Fruit fly (Drosophila melanogaster): ENCODE results near the gene nAChRbeta3.

Gene nAChRbeta3

DNA sequence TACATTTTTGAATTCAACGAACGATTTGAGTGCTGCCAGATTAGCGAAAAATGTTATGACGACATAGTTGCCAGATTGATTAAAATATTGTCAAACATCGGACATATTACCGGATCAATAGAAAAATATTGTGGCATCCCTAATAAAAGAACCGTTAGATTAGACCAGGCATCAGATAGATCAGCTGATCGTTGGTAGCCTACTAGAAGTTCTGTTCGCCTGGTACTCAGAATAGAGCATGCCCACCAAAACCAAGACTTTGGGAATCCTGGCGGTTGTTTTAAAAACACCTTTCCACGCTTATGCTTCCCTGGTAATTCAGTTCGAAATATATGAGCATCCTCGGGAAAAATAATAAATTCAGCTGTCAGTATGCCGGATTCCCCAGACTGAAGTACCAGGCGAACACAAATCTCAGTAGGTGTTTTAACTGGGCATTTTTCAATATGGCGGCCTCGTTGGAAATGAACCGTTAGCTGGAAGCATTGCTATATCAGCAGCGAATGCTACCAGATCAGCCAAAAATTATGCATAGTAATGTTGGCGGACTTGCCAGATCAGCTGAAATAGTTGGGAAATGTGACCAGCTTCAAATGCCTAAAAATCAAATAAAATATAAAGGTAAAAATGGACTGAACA is 4.2 kb upstream of the nAChRbeta3 start (continued):
- TF ChIP-seq tap (tag; optimal IDR thresholded peaks at IDR 0.05) = peak; percentile 23
- TF ChIP-seq CG2678 (tag; optimal IDR thresholded peaks at IDR 0.05) = no peak
- no peak for TF ChIP-seq CG32767 (GFP tag; IDR thresholded peaks at IDR 0.05)
- peak; percentile 1 for TF ChIP-seq CG7839 (tag; optimal IDR thresholded peaks at IDR 0.05)
- no peak for TF ChIP-seq CG2889 (GFP tag; IDR thresholded peaks at IDR 0.05)
- TF ChIP-seq slou (GFP tag; optimal IDR thresholded peaks at IDR 0.05) = no peak
- no peak for TF ChIP-seq Mad (GFP tag; optimal IDR thresholded peaks at IDR 0.05)
- TF ChIP-seq CG10366 (GFP tag; IDR thresholded peaks at IDR 0.05) = no peak
- peak; percentile 21 for TF ChIP-seq nom (GFP tag; optimal IDR thresholded peaks at IDR 0.05)
- TF ChIP-seq D19B (GFP tag; optimal IDR thresholded peaks at IDR 0.05) = no peak
- no peak for TF ChIP-seq ttk (GFP tag; IDR thresholded peaks at IDR 0.05)
- no peak for TF ChIP-seq GATAe (GFP tag; conservative IDR thresholded peaks at IDR 0.05)
- peak; percentile 37 for TF ChIP-seq mirr (GFP tag; optimal IDR thresholded peaks at IDR 0.05)
- no peak for TF ChIP-seq Meics (GFP tag; optimal IDR thresholded peaks at IDR 0.05)
- TF ChIP-seq ac (GFP tag; optimal IDR thresholded peaks at IDR 0.05) = peak; percentile 75
- no peak for TF ChIP-seq CG18599 (GFP tag; optimal IDR thresholded peaks at IDR 0.05)
- no peak for TF ChIP-seq CG6175 (GFP tag; IDR thresholded peaks at IDR 0.05)
- peak; percentile 35 for TF ChIP-seq CG12391 (tag; optimal IDR thresholded peaks at IDR 0.05)
- TF ChIP-seq pfk (GFP tag; optimal IDR thresholded peaks at IDR 0.05) = no peak
- 0 out of 2 replicates have a peak, but pooled peaks have one; percentile 56 for TF ChIP-seq tna (GFP tag; IDR thresholded peaks at IDR 0.05; ENCODE audit: partially characterized antibody)
- TF ChIP-seq CG11093 (GFP tag; IDR thresholded peaks at IDR 0.05) = no peak
- TF ChIP-seq lola (GFP tag; optimal IDR thresholded peaks at IDR 0.05) = no peak
- peak in 1 of 3 experiments; percentile 97 for TF ChIP-seq Stat92E (GFP tag; optimal IDR thresholded peaks at IDR 0.05)
- TF ChIP-seq Side (GFP tag; optimal IDR thresholded peaks at IDR 0.05) = no peak
- no peak for TF ChIP-seq lbe (GFP tag; optimal IDR thresholded peaks at IDR 0.05)
- TF ChIP-seq al (GFP tag; IDR thresholded peaks at IDR 0.05) = no peak
- peak; percentile 79 for TF ChIP-seq CG34224 (GFP tag; IDR thresholded peaks at IDR 0.05; ENCODE audit: partially characterized antibody)
- TF ChIP-seq sob (GFP tag; IDR thresholded peaks at IDR 0.05) = 0 out of 2 replicates have a peak, but pooled peaks have one; percentile 21
- no peak for TF ChIP-seq ken (GFP tag; IDR thresholded peaks at IDR 0.05)
- no peak for TF ChIP-seq ems (GFP tag; optimal IDR thresholded peaks at IDR 0.05)
- TF ChIP-seq CG1832 (GFP tag; optimal IDR thresholded peaks at IDR 0.05) = no peak
- no peak for TF ChIP-seq Oaz (GFP tag; IDR thresholded peaks at IDR 0.05)
- TF ChIP-seq CG3838 (GFP tag; optimal IDR thresholded peaks at IDR 0.05) = no peak
- no peak for TF ChIP-seq luna (GFP tag; optimal IDR thresholded peaks at IDR 0.05)
- no peak for TF ChIP-seq ash1 (GFP tag; optimal IDR thresholded peaks at IDR 0.05)
- no peak for TF ChIP-seq CG5180 (GFP tag; optimal IDR thresholded peaks at IDR 0.05)
- 0 out of 4 replicates have a peak, but pooled peaks have one; percentile 68 for TF ChIP-seq chinmo (GFP tag; IDR thresholded peaks at IDR 0.05; ENCODE audit: partially characterized antibody)
- TF ChIP-seq CG15011 (GFP tag; optimal IDR thresholded peaks at IDR 0.05) = no peak
- peak; percentile 42 for TF ChIP-seq CG10431 (GFP tag; optimal IDR thresholded peaks at IDR 0.05)
- no peak for TF ChIP-seq CG12236 (GFP tag; optimal IDR thresholded peaks at IDR 0.05)
- no peak for TF ChIP-seq tin (GFP tag; optimal IDR thresholded peaks at IDR 0.05)
- no peak for TF ChIP-seq sens-2 (GFP tag; IDR thresholded peaks at IDR 0.05)
- no peak for TF ChIP-seq ham (GFP tag; IDR thresholded peaks at IDR 0.05)
- peak; percentile 16 for TF ChIP-seq CG10147 (GFP tag; optimal IDR thresholded peaks at IDR 0.05)
- TF ChIP-seq wek (GFP tag; optimal IDR thresholded peaks at IDR 0.05) = peak; percentile 68
- peak; percentile 55; the same call in 2 of the 3 replicates for TF ChIP-seq knrl (GFP tag; IDR thresholded peaks at IDR 0.05; ENCODE audit: partially characterized antibody)
- TF ChIP-seq fd102C (GFP tag; optimal IDR thresholded peaks at IDR 0.05) = no peak
- no peak for TF ChIP-seq CG7786 (GFP tag; optimal IDR thresholded peaks at IDR 0.05)
- TF ChIP-seq hb (GFP tag; IDR thresholded peaks at IDR 0.05; ENCODE audit: partially characterized antibody) = no peak

All from whole organism, embryonic.